Fruit fly (Drosophila melanogaster) whole organism, embryonic: Measurements from ENCODE around the gene Ir94d.
A peak's percentile ranks its signal among the peaks of the same experiment; 100 is the strongest.

Source experiments
- Ada2b ChIP-seq: fragments of 200-800 bp; sonication (Bioruptor generic); IDR thresholded peaks from 2 replicates; pipeline ENCODE4 v1.3.6; 2022; ENCODE audit warnings: missing biosample characterization, missing genetic modification characterization
- CG10431 ChIP-seq: fragments of 200-800 bp; sonication (Bioruptor generic); optimal IDR thresholded peaks from 3 replicates; lab custom pipeline; 2018; ENCODE audit warnings: missing biosample characterization, mild to moderate bottlenecking, missing genetic modification characterization
- CG11695 ChIP-seq: fragments of 200-800 bp; sonication (Bioruptor generic); IDR thresholded peaks from 3 replicates; pipeline ENCODE4 v1.3.6; 2022; ENCODE audit warnings: missing biosample characterization, missing genetic modification characterization
- CG11696 ChIP-seq: fragments of 200-800 bp; sonication (Bioruptor generic); IDR thresholded peaks from 2 replicates; pipeline ENCODE4 v1.3.6; 2022; ENCODE audit warnings: missing biosample characterization, missing genetic modification characterization
- CG12942 ChIP-seq: fragments of 200-800 bp; sonication (Bioruptor generic); optimal IDR thresholded peaks from 3 replicates; lab custom pipeline; 2016; ENCODE audit warnings: missing biosample characterization, missing genetic modification characterization
- CG13894 ChIP-seq: fragments of 200-800 bp; sonication (Bioruptor generic); optimal IDR thresholded peaks from 3 replicates; lab custom pipeline; 2018; ENCODE audit warnings: missing biosample characterization, mild to moderate bottlenecking, missing genetic modification characterization, moderate library complexity
- CG14965 ChIP-seq: fragments of 200-800 bp; sonication (Bioruptor generic); optimal IDR thresholded peaks from 2 replicates; lab custom pipeline; 2016; ENCODE audit warnings: missing biosample characterization, missing genetic modification characterization, borderline replicate concordance
- CG1603 ChIP-seq: fragments of 200-800 bp; sonication (Bioruptor generic); optimal IDR thresholded peaks from 2 replicates; lab custom pipeline; 2019; ENCODE audit warnings: missing biosample characterization, mild to moderate bottlenecking, missing genetic modification characterization, moderate library complexity
- CG17802 ChIP-seq: fragments of 200-800 bp; sonication (Bioruptor generic); optimal IDR thresholded peaks from 2 replicates; lab custom pipeline; 2018; ENCODE audit warnings: missing biosample characterization, mild to moderate bottlenecking, missing genetic modification characterization, moderate library complexity
- CG32767 ChIP-seq: fragments of 200-800 bp; sonication (Bioruptor generic); IDR thresholded peaks from 2 replicates; pipeline ENCODE4 v1.3.6; 2022; ENCODE audit warnings: missing biosample characterization, missing genetic modification characterization
- CG32772 ChIP-seq: fragments of 200-800 bp; sonication (Bioruptor generic); IDR thresholded peaks from 2 replicates; pipeline ENCODE4 v1.3.6; 2022; ENCODE audit warnings: missing biosample characterization, missing genetic modification characterization
- CG33557 ChIP-seq: fragments of 200-800 bp; sonication (Bioruptor generic); optimal IDR thresholded peaks from 2 replicates; lab custom pipeline; 2019; ENCODE audit warnings: missing biosample characterization, mild to moderate bottlenecking, missing genetic modification characterization, moderate library complexity
- CG3847 ChIP-seq: fragments of 200-800 bp; sonication (Bioruptor generic); IDR thresholded peaks from 2 replicates; pipeline ENCODE4 v1.3.6; 2022; ENCODE audit warnings: missing biosample characterization, missing genetic modification characterization
- CG43689 ChIP-seq: fragments of 200-800 bp; sonication (Bioruptor generic); IDR thresholded peaks from 2 replicates; pipeline ENCODE4 v1.3.6; 2022; ENCODE audit warnings: missing biosample characterization, missing genetic modification characterization
- CG4617 ChIP-seq: fragments of 200-800 bp; sonication (Bioruptor generic); optimal IDR thresholded peaks from 3 replicates; lab custom pipeline; 2016; ENCODE audit warnings: missing biosample characterization, missing genetic modification characterization, borderline replicate concordance
- CG6689 ChIP-seq: fragments of 200-800 bp; sonication (Bioruptor generic); IDR thresholded peaks from 2 replicates; pipeline ENCODE4 v1.3.6; 2022; ENCODE audit warnings: missing biosample characterization, missing genetic modification characterization
- CG7839 ChIP-seq: fragments of 200-800 bp; sonication (Bioruptor generic); optimal IDR thresholded peaks from 3 replicates; lab custom pipeline; 2018; ENCODE audit warnings: missing biosample characterization, mild to moderate bottlenecking, missing genetic modification characterization, moderate library complexity
- CG8359 ChIP-seq: fragments of 200-800 bp; sonication (Bioruptor generic); optimal IDR thresholded peaks from 2 replicates; lab custom pipeline; 2017; ENCODE audit warnings: missing biosample characterization, mild to moderate bottlenecking, missing genetic modification characterization, borderline replicate concordance
- CG8478 ChIP-seq: fragments of >200 bp; optimal IDR thresholded peaks from 2 replicates; lab custom pipeline; 2018
- CG9215 ChIP-seq: fragments of 200-800 bp; sonication (Bioruptor generic); IDR thresholded peaks from 2 replicates; pipeline ENCODE4 v1.3.6; 2022; ENCODE audit warnings: missing biosample characterization, missing genetic modification characterization
- CG9609 ChIP-seq: fragments of 200-800 bp; sonication (Bioruptor generic); optimal IDR thresholded peaks from 3 replicates; lab custom pipeline; 2016; ENCODE audit warnings: missing biosample characterization, missing genetic modification characterization
- CHES-1-like ChIP-seq: fragments of 200-800 bp; sonication (Bioruptor generic); optimal IDR thresholded peaks from 2 replicates; lab custom pipeline; 2016; ENCODE audit warnings: missing biosample characterization, missing genetic modification characterization
- Dbx ChIP-seq: fragments of 200-800 bp; sonication (Bioruptor generic); IDR thresholded peaks from 3 replicates; pipeline ENCODE4 v1.3.6; 2022; ENCODE audit warnings: missing biosample characterization, missing genetic modification characterization
- Doc2 ChIP-seq: fragments of 200-800 bp; sonication (Bioruptor generic); IDR thresholded peaks from 2 replicates; pipeline ENCODE4 v1.3.6; 2022; ENCODE audit warnings: missing biosample characterization, missing genetic modification characterization
- Doc3 ChIP-seq: fragments of 200-800 bp; sonication (Bioruptor generic); IDR thresholded peaks from 3 replicates; pipeline ENCODE4 v1.3.6; 2022; ENCODE audit warnings: missing biosample characterization, missing genetic modification characterization; ENCODE audit not compliant: partially characterized antibody
- Jarid2 ChIP-seq: fragments of 200-800 bp; sonication (Bioruptor generic); optimal IDR thresholded peaks from 3 replicates; lab custom pipeline; 2017; ENCODE audit warnings: mild to moderate bottlenecking, missing biosample characterization, missing genetic modification reagents, missing genetic modification characterization
- Lim3 ChIP-seq: fragments of 200-800 bp; sonication (Bioruptor generic); IDR thresholded peaks from 2 replicates; pipeline ENCODE4 v1.3.6; 2022; ENCODE audit warnings: missing biosample characterization, missing genetic modification characterization
- Med ChIP-seq: fragments of 200-800 bp; sonication (Bioruptor generic); peaks from one replicate; lab custom pipeline; 2016; ENCODE audit warnings: missing biosample characterization, missing genetic modification characterization, mild to moderate bottlenecking, inconsistent platforms, moderate library complexity
- Myb ChIP-seq: fragments of 200-800 bp; sonication (Bioruptor generic); optimal IDR thresholded peaks from 2 replicates; lab custom pipeline; 2016; ENCODE audit warnings: missing biosample characterization, missing genetic modification characterization
- Optix ChIP-seq: fragments of 200-800 bp; sonication (Bioruptor generic); IDR thresholded peaks from 3 replicates; pipeline ENCODE4 v1.3.6; 2022; ENCODE audit warnings: missing biosample characterization, missing genetic modification characterization
- PHDP ChIP-seq: fragments of 200-800 bp; sonication (Bioruptor generic); optimal IDR thresholded peaks from 3 replicates; lab custom pipeline; 2018; ENCODE audit warnings: missing biosample characterization, mild to moderate bottlenecking, missing genetic modification characterization, moderate library complexity
- Side ChIP-seq: fragments of 200-800 bp; sonication (Bioruptor generic); optimal IDR thresholded peaks from 2 replicates; lab custom pipeline; 2016; ENCODE audit warnings: missing biosample characterization, missing genetic modification characterization
- Sox100B ChIP-seq: fragments of 200-800 bp; sonication (Bioruptor generic); optimal IDR thresholded peaks from 3 replicates; lab custom pipeline; 2018; ENCODE audit warnings: missing biosample characterization, mild to moderate bottlenecking, missing genetic modification characterization
- aop ChIP-seq: fragments of 200-800 bp; sonication (Bioruptor generic); IDR thresholded peaks from 2 replicates; pipeline ENCODE4 v1.3.6; 2022; ENCODE audit warnings: missing biosample characterization, missing genetic modification characterization
- ap ChIP-seq: fragments of 200-800 bp; sonication (Bioruptor generic); IDR thresholded peaks from 2 replicates; pipeline ENCODE4 v1.3.6; 2022; ENCODE audit warnings: missing biosample characterization, missing genetic modification characterization
- ash1 ChIP-seq: fragments of 200-800 bp; sonication (Bioruptor generic); optimal IDR thresholded peaks from 2 replicates; lab custom pipeline; 2018; ENCODE audit warnings: missing biosample characterization, mild to moderate bottlenecking, missing genetic modification characterization
- bab2 ChIP-seq: fragments of 200-800 bp; sonication (Bioruptor generic); optimal IDR thresholded peaks from 2 replicates; lab custom pipeline; 2016; ENCODE audit warnings: missing biosample characterization, missing genetic modification characterization
- br ChIP-seq: fragments of >200 bp; optimal IDR thresholded peaks from 2 replicates; lab custom pipeline; 2017
- chn ChIP-seq: fragments of 200-800 bp; sonication (Bioruptor generic); optimal IDR thresholded peaks from 2 replicates; lab custom pipeline; 2016; ENCODE audit warnings: missing biosample characterization, missing genetic modification characterization
- corto ChIP-seq: fragments of 200-800 bp; sonication (Bioruptor generic); optimal IDR thresholded peaks from 2 replicates; lab custom pipeline; 2016; ENCODE audit warnings: missing biosample characterization, mild to moderate bottlenecking, missing genetic modification characterization, moderate library complexity
- ems ChIP-seq: fragments of 200-800 bp; sonication (Bioruptor generic); optimal IDR thresholded peaks from 3 replicates; lab custom pipeline; 2016; ENCODE audit warnings: missing biosample characterization, missing genetic modification characterization
- eyg ChIP-seq: fragments of 200-800 bp; sonication (Bioruptor generic); optimal IDR thresholded peaks from 3 replicates; lab custom pipeline; 2016; ENCODE audit warnings: missing biosample characterization, missing genetic modification characterization
- gsb-n ChIP-seq: fragments of 200-800 bp; sonication (Bioruptor generic); optimal IDR thresholded peaks from 3 replicates; lab custom pipeline; 2018; ENCODE audit warnings: missing biosample characterization, mild to moderate bottlenecking, missing genetic modification characterization
- jing ChIP-seq: fragments of 200-800 bp; sonication (Bioruptor generic); optimal IDR thresholded peaks from 2 replicates; lab custom pipeline; 2018; ENCODE audit warnings: missing biosample characterization, mild to moderate bottlenecking, missing genetic modification characterization
- ken ChIP-seq: fragments of 200-800 bp; sonication (Bioruptor generic); IDR thresholded peaks from 3 replicates; pipeline ENCODE4 v1.3.6; 2022; ENCODE audit warnings: missing biosample characterization, missing genetic modification characterization
- lilli ChIP-seq: fragments of 200-800 bp; sonication (Bioruptor generic); optimal IDR thresholded peaks from 3 replicates; lab custom pipeline; 2016; ENCODE audit warnings: missing biosample characterization, missing genetic modification characterization
- ro ChIP-seq: fragments of 200-800 bp; sonication (Bioruptor generic); IDR thresholded peaks from 2 replicates; pipeline ENCODE4 v1.3.6; 2022; ENCODE audit warnings: missing biosample characterization, missing genetic modification characterization
- scrt ChIP-seq: fragments of 200-800 bp; sonication (Bioruptor generic); optimal IDR thresholded peaks from 2 replicates; lab custom pipeline; 2018; ENCODE audit warnings: missing biosample characterization, mild to moderate bottlenecking, missing genetic modification characterization, moderate library complexity
- sqz ChIP-seq: fragments of 200-800 bp; sonication (Bioruptor generic); optimal IDR thresholded peaks from 3 replicates; lab custom pipeline; 2018; ENCODE audit warnings: missing biosample characterization, mild to moderate bottlenecking, missing genetic modification characterization
- ssp ChIP-seq: fragments of 200-800 bp; sonication (Bioruptor generic); IDR thresholded peaks from 2 replicates; pipeline ENCODE4 v1.3.6; 2022; ENCODE audit warnings: missing biosample characterization, missing genetic modification characterization
- stwl ChIP-seq: fragments of 200-800 bp; sonication (Bioruptor generic); optimal IDR thresholded peaks from 3 replicates; lab custom pipeline; 2018; ENCODE audit warnings: missing biosample characterization, mild to moderate bottlenecking, missing genetic modification characterization, moderate library complexity
- unpg ChIP-seq: fragments of 200-800 bp; sonication (Bioruptor generic); optimal IDR thresholded peaks from 3 replicates; lab custom pipeline; 2018; ENCODE audit warnings: missing biosample characterization, mild to moderate bottlenecking, missing genetic modification characterization, moderate library complexity

Gene Ir94d

dm6 chr3R:23356920-23357386 is 45.7 kb upstream of the Ir94d start (continued):
- TF ChIP-seq CG14965 (GFP tag; lab: Kevin White, UChicago) (no peak), CG10431 (GFP tag; lab: Kevin White, UChicago) (no peak), Ada2b (GFP tag; lab: Robert Waterston, UW) (peak; percentile 72; the same call in 1 of the 2 replicates), ssp (GFP tag; lab: Robert Waterston, UW) (peak; percentile 64), CG9609 (GFP tag; lab: Kevin White, UChicago) (no peak), Optix (GFP tag; lab: Robert Waterston, UW) (no peak), CHES-1-like (GFP tag; lab: Kevin White, UChicago) (no peak), lilli (GFP tag; lab: Kevin White, UChicago) (peak; percentile 56), Med (peak; percentile 73), ken (GFP tag; lab: Robert Waterston, UW) (peak; percentile 48; the same call in 1 of the 3 replicates), gsb-n (tag; lab: Kevin White, UChicago) (peak; percentile 81), CG9215 (GFP tag; lab: Robert Waterston, UW) (peak; percentile 58), Dbx (GFP tag; lab: Robert Waterston, UW) (peak; percentile 46; the same call in 1 of the 3 replicates), CG6689 (peak; percentile 87), corto (GFP tag; lab: Kevin White, UChicago) (no peak), stwl (tag; lab: Kevin White, UChicago) (no peak), CG13894 (tag; lab: Kevin White, UChicago) (no peak), ash1 (GFP tag; lab: Kevin White, UChicago) (no peak), CG12942 (GFP tag; lab: Kevin White, UChicago) (peak; percentile 85), Jarid2 (no peak), Lim3 (GFP tag; lab: Robert Waterston, UW) (no peak), Myb (GFP tag; lab: Kevin White, UChicago) (no peak), br (lab: Kevin White, UChicago) (no peak), sqz (GFP tag; lab: Kevin White, UChicago) (peak; percentile 38), CG7839 (tag; lab: Kevin White, UChicago) (peak; percentile 92), ro (GFP tag; lab: Robert Waterston, UW) (peak; percentile 16; the same call in 1 of the 2 replicates), Doc2 (GFP tag; lab: Robert Waterston, UW) (no peak), aop (GFP tag; lab: Robert Waterston, UW) (no peak), CG32767 (GFP tag; lab: Robert Waterston, UW) (peak; percentile 87), ap (GFP tag; lab: Robert Waterston, UW) (peak; percentile 69), Sox100B (GFP tag; lab: Kevin White, UChicago) (peak; percentile 91), CG11695 (GFP tag; lab: Robert Waterston, UW) (peak; percentile 88), scrt (GFP tag; lab: Kevin White, UChicago) (peak; percentile 70), ems (GFP tag; lab: Kevin White, UChicago) (no peak), eyg (no peak), CG4617 (GFP tag; lab: Kevin White, UChicago) (peak; percentile 39), PHDP (tag; lab: Kevin White, UChicago) (peak; percentile 96), CG32772 (GFP tag; lab: Robert Waterston, UW) (peak; percentile 70), CG33557 (GFP tag; lab: Kevin White, UChicago) (peak; percentile 74), chn (GFP tag; lab: Kevin White, UChicago) (no peak), CG3847 (GFP tag; lab: Robert Waterston, UW) (peak; percentile 67), CG17802 (peak; percentile 4), CG1603 (tag; lab: Kevin White, UChicago) (peak; percentile 58), CG8478 (lab: Kevin White, UChicago) (no peak), CG11696 (GFP tag; lab: Robert Waterston, UW) (peak; percentile 49), jing (GFP tag; lab: Kevin White, UChicago) (peak; percentile 33), unpg (GFP tag; lab: Kevin White, UChicago) (peak; percentile 87), CG43689 (GFP tag; lab: Robert Waterston, UW) (peak; percentile 58; the same call in 1 of the 2 replicates), bab2 (GFP tag; lab: Kevin White, UChicago) (peak; percentile 11), CG8359 (GFP tag; lab: Kevin White, UChicago) (no peak), Side (no peak), Doc3 (GFP tag; lab: Robert Waterston, UW) (no peak)
